Worm (Caenorhabditis elegans) whole organism, L4 larva: Measurements from ENCODE around the gene F07G11.4.
A peak's percentile ranks its signal among the peaks of the same experiment; 100 is the strongest.

Experiments
- D1046.2 ChIP-seq: fragments of 200-800 bp; sonication (Bioruptor generic); IDR thresholded peaks from 2 replicates; pipeline ENCODE4 v1.3.6; 2022; ENCODE audit warnings: missing genetic modification characterization, missing compliant biosample characterization
- F49E8.2 ChIP-seq: sonication (generic microtip); optimal IDR thresholded peaks from 2 replicates; lab custom pipeline; 2016; ENCODE audit warnings: missing compliant biosample characterization, mild to moderate bottlenecking, missing genetic modification characterization, borderline replicate concordance
- ZK546.5 ChIP-seq, 2 experiments: sonication (generic microtip); optimal IDR thresholded peaks; 2 replicates each; lab custom pipeline; 2017; ENCODE audit warnings: missing biosample characterization in 2 of 2, missing genetic modification characterization in 2 of 2
- aha-1 ChIP-seq: fragments of 150-350 bp; peaks from one replicate; lab custom pipeline; 2014; ENCODE audit warnings: missing biosample characterization, missing genetic modification characterization
- attf-4 ChIP-seq: sonication (generic microtip); optimal IDR thresholded peaks from 3 replicates; lab custom pipeline; 2017; ENCODE audit warnings: missing biosample characterization, missing genetic modification characterization
- dmd-9 ChIP-seq: fragments of 200-800 bp; sonication (Bioruptor generic); IDR thresholded peaks from 2 replicates; pipeline ENCODE4 v1.3.6; 2022; ENCODE audit warnings: missing genetic modification reagents, missing genetic modification characterization, missing compliant biosample characterization
- duxl-1 ChIP-seq: sonication (generic microtip); optimal IDR thresholded peaks from 2 replicates; lab custom pipeline; 2016; ENCODE audit warnings: mild to moderate bottlenecking, missing genetic modification characterization, moderate library complexity, missing compliant biosample characterization; ENCODE audit not compliant: poor library complexity
- lim-7 ChIP-seq: fragments of 200-800 bp; sonication (Bioruptor generic); IDR thresholded peaks from 2 replicates; pipeline ENCODE4 v1.3.6; 2022; ENCODE audit warnings: missing genetic modification characterization, missing compliant biosample characterization
- lin-29 ChIP-seq: fragments of 200-800 bp; sonication (Bioruptor generic); IDR thresholded peaks from 2 replicates; pipeline ENCODE4 v1.3.6; 2022; ENCODE audit warnings: missing genetic modification reagents, missing genetic modification characterization, missing compliant biosample characterization
- lin-38 ChIP-seq: fragments of 200-800 bp; sonication (Bioruptor generic); IDR thresholded peaks from 2 replicates; pipeline ENCODE4 v1.3.6; 2022; ENCODE audit warnings: missing genetic modification reagents, missing genetic modification characterization, missing compliant biosample characterization
- madf-5 ChIP-seq, 2 experiments: fragments of 200-800 bp; sonication (Bioruptor generic); IDR thresholded peaks; 2 replicates each; pipeline ENCODE4 v1.3.6; 2022; ENCODE audit warnings: missing compliant biosample characterization in 2 of 2, missing genetic modification characterization in 2 of 2
- mxl-2 ChIP-seq: fragments of 200-800 bp; sonication (Bioruptor generic); conservative IDR thresholded peaks from 2 replicates; pipeline ENCODE4 v1.3.6; 2022; ENCODE audit warnings: missing genetic modification reagents, missing genetic modification characterization, missing compliant biosample characterization
- mxl-3 ChIP-seq: fragments of 200-800 bp; sonication (Bioruptor generic); optimal IDR thresholded peaks from 2 replicates; lab custom pipeline; 2018; ENCODE audit warnings: mild to moderate bottlenecking, missing genetic modification characterization, missing compliant biosample characterization
- nhr-6 ChIP-seq: fragments of 150-350 bp; optimal IDR thresholded peaks from 2 replicates; lab custom pipeline; 2014; ENCODE audit warnings: missing biosample characterization, missing genetic modification characterization
- pha-4 ChIP-seq, 2 experiments: fragments of 150-350 bp in 1 of 2; fragments of 200-800 bp in 1 of 2; sonication (Bioruptor generic) in 1 of 2; IDR thresholded peaks in 1 of 2; optimal IDR thresholded peaks in 1 of 2; 2 replicates each; pipeline versions ENCODE4 v1.3.6 to Lab custom; 2014 to 2022; ENCODE audit warnings: missing genetic modification characterization in 2 of 2, missing genetic modification reagents in 2 of 2, missing biosample characterization in 1 of 2, missing compliant biosample characterization in 1 of 2
- saeg-2 ChIP-seq: fragments of 200-800 bp; sonication (Bioruptor generic); IDR thresholded peaks from 2 replicates; pipeline ENCODE4 v1.3.6; 2022; ENCODE audit warnings: missing genetic modification reagents, missing genetic modification characterization, missing compliant biosample characterization
- sdz-12 ChIP-seq: fragments of 200-800 bp; sonication (Bioruptor generic); optimal IDR thresholded peaks from 2 replicates; lab custom pipeline; 2018; ENCODE audit warnings: mild to moderate bottlenecking, missing genetic modification characterization, missing compliant biosample characterization
- tag-97 ChIP-seq: fragments of 200-800 bp; sonication (Bioruptor generic); IDR thresholded peaks from 2 replicates; pipeline ENCODE4 v1.3.6; 2022; ENCODE audit warnings: missing genetic modification characterization, missing compliant biosample characterization
- unc-62 ChIP-seq, 3 experiments: fragments of 150-350 bp in 1 of 3; sonication (generic microtip); optimal IDR thresholded peaks in 2 of 3; peaks in 1 of 3; 1 replicate in 1 of 3; 2 replicates in 2 of 3; lab custom pipeline; 2014 to 2017; ENCODE audit warnings: missing biosample characterization in 3 of 3, missing genetic modification characterization in 3 of 3, missing genetic modification reagents in 3 of 3, missing genotype in 1 of 3
- zfp-3 ChIP-seq: fragments of 200-800 bp; sonication (Bioruptor generic); conservative IDR thresholded peaks from 2 replicates; pipeline ENCODE4 v1.3.6; 2022; ENCODE audit warnings: missing genetic modification reagents, missing genetic modification characterization, missing compliant biosample characterization
- zip-11 ChIP-seq: fragments of 200-800 bp; sonication (Bioruptor generic); IDR thresholded peaks from 2 replicates; pipeline ENCODE4 v1.3.6; 2022; ENCODE audit warnings: missing genetic modification characterization, missing compliant biosample characterization

The F07G11.4 gene

DNA sequence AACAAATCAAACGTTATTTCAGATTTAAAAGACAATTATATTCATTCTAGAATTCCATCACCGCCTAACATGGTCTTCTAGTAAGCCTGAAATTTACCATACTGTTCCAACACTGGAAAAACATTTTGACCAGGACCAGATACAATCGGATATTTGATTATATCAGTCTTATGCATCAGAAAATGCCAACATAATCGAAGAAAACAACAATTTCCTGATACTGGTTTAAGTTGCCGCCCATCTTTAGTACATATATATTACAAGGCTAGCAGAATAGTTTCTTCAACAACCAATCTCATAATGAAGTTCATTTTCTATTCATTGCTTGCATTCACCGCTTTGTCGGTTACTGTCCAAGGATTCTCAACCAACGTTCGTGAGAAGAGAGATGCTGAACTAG lies 36.2 kb downstream of the F07G11.4 start, which contains the start of gene C13A2.12:
Gene C13A2.12, plus strand, starts transcription at position 301 of the 400 bp plus-strand sequence.
- TF ChIP-seq lin-38 (GFP tag; lab: Robert Waterston, UW) (no peak), saeg-2 (GFP tag; lab: Robert Waterston, UW) (no peak), sdz-12 (GFP tag; lab: Kevin White, UChicago) (no peak), dmd-9 (GFP tag; lab: Robert Waterston, UW) (no peak), mxl-2 (GFP tag; lab: Robert Waterston, UW) (no peak), duxl-1 (tag; lab: Kevin White, UChicago) (no peak), zfp-3 (GFP tag; lab: Robert Waterston, UW) (no peak), nhr-6 (tag; lab: Kevin White, UChicago) (no peak), ZK546.5 (tag; optimal IDR thresholded peaks at IDR 0.05; lab: Kevin White, UChicago) (no peak), pha-4 (GFP tag; IDR thresholded peaks at IDR 0.05; lab: Robert Waterston, UW) (no peak), pha-4 (tag; optimal IDR thresholded peaks at IDR 0.05; lab: Kevin White, UChicago) (no peak), lin-29 (GFP tag; lab: Robert Waterston, UW) (no peak), zip-11 (GFP tag; lab: Robert Waterston, UW) (no peak)

DNA sequence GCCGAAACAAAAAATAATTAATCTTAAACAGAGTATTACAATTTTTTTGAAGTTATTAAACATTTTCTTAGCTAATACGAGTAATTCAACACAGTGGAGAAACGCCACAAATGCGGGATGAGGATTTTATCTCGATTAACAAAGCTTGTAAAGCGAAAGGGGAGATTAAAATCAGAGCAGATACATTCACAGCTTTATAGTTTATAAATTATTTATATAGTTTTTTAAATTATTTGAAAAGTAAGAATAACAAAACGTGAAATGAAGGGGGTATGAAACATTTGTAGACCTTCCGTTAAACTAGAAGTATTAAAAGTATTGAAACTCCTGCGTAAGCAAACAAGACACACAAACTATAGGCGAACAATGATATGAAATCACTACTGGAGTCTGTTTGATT lies 40.1 kb downstream of the F07G11.4 start, which contains the start of gene C05C8.8:
Gene C05C8.8, minus strand, starts transcription at position 101 of the 400 bp plus-strand sequence.
- TF ChIP-seq tag-97 (GFP tag; lab: Robert Waterston, UW) (no peak), madf-5 (GFP tag; IDR thresholded peaks at IDR 0.05; lab: Robert Waterston, UW) (no peak), aha-1 (tag; lab: Kevin White, UChicago) (no peak), lin-38 (GFP tag; lab: Robert Waterston, UW) (no peak), D1046.2 (GFP tag; lab: Robert Waterston, UW) (no peak), F49E8.2 (tag; lab: Kevin White, UChicago) (no peak), zfp-3 (GFP tag; lab: Robert Waterston, UW) (no peak)
- TF ChIP-seq, all 104 proteins: peak for 0

DNA sequence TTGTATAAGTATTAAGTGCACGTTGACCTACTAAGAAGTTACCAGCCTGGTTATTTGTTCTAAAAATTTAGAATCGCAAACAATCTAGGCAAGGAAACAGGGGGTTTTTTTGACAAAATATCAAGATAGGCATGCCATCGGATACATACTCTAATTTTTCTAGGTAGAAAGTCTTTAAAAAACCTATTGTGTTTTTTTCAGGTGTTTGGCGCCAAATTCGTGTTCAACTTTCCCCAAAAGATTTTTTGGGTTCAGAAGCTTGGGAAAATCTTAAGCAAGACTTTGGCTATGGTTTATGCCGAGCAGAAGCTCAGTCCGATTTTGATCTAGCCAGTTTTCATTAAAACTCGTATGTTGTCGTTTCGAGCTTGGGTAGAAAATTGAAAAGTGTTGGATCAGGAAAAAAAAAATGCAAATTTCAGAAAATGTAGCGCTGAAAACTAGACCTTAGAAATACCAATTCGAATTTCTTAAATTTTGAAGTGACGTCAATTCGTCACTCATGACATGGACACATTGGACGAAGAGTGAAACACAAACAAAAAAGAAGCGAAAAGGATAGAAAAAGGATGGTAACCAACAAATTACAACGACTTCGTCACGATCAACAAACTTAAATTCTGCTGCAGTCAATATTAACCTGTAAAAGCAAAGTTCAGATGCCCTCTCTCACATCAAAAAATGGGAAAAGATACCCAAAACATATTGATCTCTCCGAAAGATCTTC lies 46.8 kb downstream of the F07G11.4 start:
- TF ChIP-seq attf-4 (tag; lab: Kevin White, UChicago) (no peak), unc-62 (GFP tag; optimal IDR thresholded peaks at IDR 0.05 in 1 of 2; lab: Kevin White, UChicago) (peak in 1 of 2 experiments; percentile 95), unc-62 (tag; optimal IDR thresholded peaks at IDR 0.05; lab: Kevin White, UChicago) (no peak), aha-1 (tag; lab: Kevin White, UChicago) (peak; percentile 92)

DNA sequence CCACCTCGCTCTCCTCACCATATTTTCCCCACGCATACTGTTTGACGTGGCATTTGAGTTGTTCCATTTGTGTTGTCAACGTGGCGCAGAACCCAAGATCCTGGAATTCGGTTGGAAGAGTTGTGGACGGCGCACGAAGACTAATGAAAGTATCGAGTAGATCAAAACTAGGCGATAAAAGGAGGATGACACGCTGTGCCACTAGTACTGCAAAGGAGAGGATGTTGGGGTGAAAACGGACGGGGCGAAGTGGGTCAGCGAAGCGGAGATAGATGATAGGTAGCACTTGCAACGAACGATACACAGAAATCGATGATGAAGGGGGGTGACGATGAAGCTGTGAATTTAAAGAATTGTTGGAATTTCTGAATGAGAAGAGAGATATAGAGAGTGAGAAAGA lies 48.2 kb downstream of the F07G11.4 start, which contains the start of gene C05C8.7:
Gene C05C8.7, minus strand, starts transcription at position 100 of the 400 bp plus-strand sequence.
- peak in 1 of 2 experiments; percentile 28 for TF ChIP-seq unc-62 (GFP tag; optimal IDR thresholded peaks at IDR 0.05 in 1 of 2; lab: Kevin White, UChicago)
- no peak for TF ChIP-seq unc-62 (tag; optimal IDR thresholded peaks at IDR 0.05; lab: Kevin White, UChicago)
- no peak for TF ChIP-seq lim-7 (GFP tag; lab: Robert Waterston, UW)
- peak; percentile 21 for TF ChIP-seq mxl-3 (GFP tag; lab: Kevin White, UChicago)
